Fruit fly (Drosophila melanogaster) Kc167 (cell line): ENCODE measurements around the gene CG7458.

ENCODE experiments used
- Myc ChIP-seq: fragments of >200 bp; optimal IDR thresholded peaks from 2 replicates; lab custom pipeline; 2017; ENCODE audit warnings: missing external identifiers
- Sin3A ChIP-seq: fragments of >200 bp; optimal IDR thresholded peaks from 2 replicates; lab custom pipeline; 2018; ENCODE audit warnings: missing external identifiers
- h ChIP-seq: fragments of >200 bp; optimal IDR thresholded peaks from 3 replicates; lab custom pipeline; 2018; ENCODE audit warnings: missing external identifiers
- insv ChIP-seq: fragments of >200 bp; optimal IDR thresholded peaks from 3 replicates; lab custom pipeline; 2018; ENCODE audit warnings: missing external identifiers
- psq ChIP-seq: fragments of >200 bp; optimal IDR thresholded peaks from 2 replicates; lab custom pipeline; 2017; ENCODE audit warnings: missing external identifiers
- ttk ChIP-seq: sonication (Bioruptor generic); optimal IDR thresholded peaks from 2 replicates; lab custom pipeline; 2017; ENCODE audit warnings: missing external identifiers

Gene CG7458

DNA sequence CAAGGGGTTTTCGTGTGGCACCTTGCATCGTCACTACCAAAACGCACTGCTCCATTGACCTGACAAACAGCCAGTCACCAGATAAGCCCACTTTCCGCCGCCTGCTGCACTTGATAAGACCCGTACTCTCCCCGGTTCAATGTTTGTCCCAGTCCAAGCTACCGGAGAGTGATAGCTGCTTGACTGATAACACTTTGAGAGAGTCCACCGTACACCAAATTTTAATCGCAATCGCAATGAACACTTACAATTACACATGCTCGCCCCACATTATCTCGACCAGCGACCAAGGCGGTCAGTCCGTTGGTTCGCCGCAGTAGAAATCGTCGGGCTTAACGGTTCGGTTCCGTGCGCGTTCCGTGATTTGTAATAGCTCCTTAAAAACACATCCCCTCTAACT is 16.8 kb downstream of the CG7458 start, which contains the start of gene P5CS:
Gene P5CS (plus strand): TSS at position 268 of the 400 bp plus-strand sequence.
- TF ChIP-seq Myc: no peak
- TF ChIP-seq psq (lab: Kevin White, UChicago): no peak
- TF ChIP-seq h (lab: Kevin White, UChicago): no peak
- no peak for TF ChIP-seq Sin3A

DNA sequence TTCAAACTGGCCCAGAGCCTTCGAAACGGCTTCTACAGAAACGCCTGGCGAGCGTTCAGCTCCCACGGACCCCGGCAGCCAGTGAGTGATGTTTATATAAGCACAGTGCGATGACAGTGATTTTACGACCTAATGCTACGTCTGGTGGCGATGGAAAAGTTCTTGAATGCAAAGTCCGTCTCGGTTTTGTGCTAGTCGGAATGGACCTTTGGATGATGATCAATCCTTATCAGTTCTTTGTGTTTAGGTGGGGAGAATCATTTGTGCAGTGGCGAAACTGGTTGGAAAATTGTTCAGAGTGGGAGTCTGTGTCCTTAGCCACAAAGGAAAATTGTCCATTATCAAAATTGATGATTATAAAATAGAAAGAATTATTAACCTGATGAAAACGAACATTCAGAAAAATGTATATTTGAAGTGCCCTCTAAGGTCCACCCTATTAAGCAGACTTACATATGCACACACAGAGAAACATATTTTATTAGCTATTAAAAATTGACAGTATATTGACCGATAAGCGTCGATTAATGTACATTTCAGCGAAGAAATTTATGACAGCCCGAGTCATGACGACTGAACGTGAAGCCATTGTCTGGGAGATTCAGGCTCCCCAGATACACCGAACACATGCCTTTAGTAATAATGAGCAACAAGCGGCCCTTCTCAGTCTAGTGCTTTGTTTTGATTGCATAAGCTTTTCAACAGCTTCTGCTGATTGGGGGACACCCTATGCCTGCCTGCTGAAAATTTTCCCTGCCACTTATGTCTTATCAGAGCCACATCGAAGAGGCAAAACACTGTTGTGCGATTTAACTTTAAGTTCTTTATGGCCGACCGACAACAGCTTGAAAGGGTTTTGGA is 17.5 kb downstream of the CG7458 start:
- TF ChIP-seq h (lab: Kevin White, UChicago) (no peak), Myc (no peak), ttk (lab: Kevin White, UChicago) (no peak), insv (no peak), psq (lab: Kevin White, UChicago) (no peak), Sin3A (no peak)

DNA sequence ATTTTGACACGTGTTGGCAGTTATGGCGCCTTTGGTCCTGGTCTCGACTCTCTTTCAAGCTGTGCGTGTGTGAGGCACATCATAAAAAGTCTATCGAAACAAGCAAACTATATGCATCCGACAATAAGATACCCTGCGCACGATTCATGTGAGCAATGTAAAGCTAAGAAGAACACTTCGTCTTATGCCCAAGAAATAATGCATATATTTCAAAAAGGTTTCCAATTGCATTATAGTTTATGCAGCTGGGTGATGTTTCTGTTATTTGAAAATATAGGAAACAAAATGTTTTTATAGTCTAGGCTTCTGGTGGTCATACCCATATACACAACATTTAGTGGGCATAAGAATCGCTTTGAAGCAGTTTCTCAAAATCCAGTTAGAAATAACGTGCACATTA is 18.7 kb downstream of the CG7458 start:
- TF ChIP-seq ttk (lab: Kevin White, UChicago) (no peak), Sin3A (no peak), psq (lab: Kevin White, UChicago) (no peak), Myc (no peak), insv (no peak), h (lab: Kevin White, UChicago) (no peak)

DNA sequence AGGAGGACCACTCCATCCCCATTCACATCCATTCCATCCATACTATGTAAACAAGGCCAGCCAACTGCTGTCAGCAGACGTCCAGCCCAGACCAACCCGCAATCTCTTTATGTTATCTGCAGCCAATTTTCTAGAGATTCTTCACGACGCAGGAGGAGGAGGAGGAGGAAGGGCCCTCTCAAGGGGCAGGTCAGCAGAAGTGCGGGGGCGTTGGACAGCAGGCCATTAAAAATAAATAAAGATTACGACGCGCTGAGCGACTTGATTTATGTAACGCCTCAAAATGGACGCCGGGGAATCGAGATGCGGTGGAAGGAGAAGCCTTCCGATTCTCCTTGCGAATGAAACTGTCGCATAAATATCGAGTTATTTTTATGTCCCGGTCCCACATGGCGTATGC is 24.9 kb downstream of the CG7458 start:
- TF ChIP-seq insv (no peak), Myc (no peak), psq (lab: Kevin White, UChicago) (no peak), h (lab: Kevin White, UChicago) (no peak), ttk (lab: Kevin White, UChicago) (no peak), Sin3A (no peak)

DNA sequence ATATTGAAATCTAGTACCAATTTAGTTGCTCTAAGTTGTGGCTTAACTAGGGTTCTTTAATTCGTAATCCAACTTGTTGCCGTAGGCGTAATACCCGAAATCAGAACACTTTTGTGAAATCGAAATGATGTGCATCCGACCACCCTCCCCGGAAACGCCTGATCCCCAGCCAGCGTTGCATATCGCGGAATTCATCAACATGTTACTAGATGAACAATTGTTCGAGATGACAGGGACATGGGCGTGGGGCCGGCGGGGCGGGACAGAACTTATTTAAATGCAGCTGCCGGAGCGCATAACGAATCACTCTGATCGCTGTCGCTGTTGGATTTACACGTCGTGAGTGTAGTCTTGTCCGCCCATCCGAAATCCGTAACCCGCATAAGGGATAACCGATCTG is 30.0 kb downstream of the CG7458 start, which contains the start of gene Act79B:
Gene Act79B (plus strand): TSS at position 301 of the 400 bp plus-strand sequence.
- TF ChIP-seq psq (lab: Kevin White, UChicago) (no peak), ttk (lab: Kevin White, UChicago) (no peak), h (lab: Kevin White, UChicago) (no peak), Myc (no peak), insv (no peak), Sin3A (no peak)

DNA sequence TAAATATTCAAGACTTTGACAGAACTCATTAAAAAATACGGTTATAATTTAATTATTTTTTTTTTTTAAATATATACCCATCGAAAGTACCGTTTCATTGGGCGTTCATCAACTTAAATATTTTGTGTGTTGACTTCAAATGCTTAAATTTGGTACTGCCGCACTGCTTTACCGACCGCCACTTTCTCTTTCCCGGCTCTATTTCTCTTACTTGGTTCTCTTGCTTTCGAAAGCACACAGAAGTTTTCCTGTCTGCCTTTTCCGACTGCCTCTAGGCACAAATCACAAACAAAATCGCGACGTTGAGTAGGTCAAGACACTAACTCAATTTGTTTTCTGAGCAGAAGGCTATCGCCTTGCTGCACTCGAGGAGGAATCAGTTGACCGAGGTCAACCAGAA is 39.1 kb downstream of the CG7458 start:
- TF ChIP-seq Sin3A: no peak
- TF ChIP-seq Myc: no peak
- no peak for TF ChIP-seq psq (lab: Kevin White, UChicago)
- no peak for TF ChIP-seq ttk (lab: Kevin White, UChicago)
- no peak for TF ChIP-seq insv
- no peak for TF ChIP-seq h (lab: Kevin White, UChicago)

DNA sequence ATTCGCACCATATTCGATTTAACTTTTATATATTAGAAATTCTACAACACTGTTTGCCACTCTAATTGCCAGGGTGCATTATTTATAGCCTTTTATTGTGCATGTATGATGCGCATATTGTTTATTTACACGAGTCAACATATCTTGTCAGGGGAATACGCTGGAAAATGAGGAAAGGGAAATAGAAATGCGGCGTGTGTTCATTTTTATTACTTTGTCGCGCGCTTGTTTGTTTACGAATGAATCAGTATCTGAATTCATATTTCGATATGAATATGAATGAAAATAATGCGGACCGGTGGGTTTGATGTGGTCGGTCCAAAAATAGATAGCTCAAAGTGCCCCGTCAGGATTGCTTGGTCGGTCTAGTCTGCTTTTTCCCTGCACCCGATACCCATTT is 51.2 kb downstream of the CG7458 start:
- no peak for TF ChIP-seq insv
- TF ChIP-seq psq (lab: Kevin White, UChicago): no peak
- no peak for TF ChIP-seq Myc
- no peak for TF ChIP-seq ttk (lab: Kevin White, UChicago)
- TF ChIP-seq Sin3A: no peak
- no peak for TF ChIP-seq h (lab: Kevin White, UChicago)
